Worm (Caenorhabditis elegans) whole organism, L4 larva: ENCODE data around the gene C16C8.11.

ENCODE experiments used
- F37D6.2 ChIP-seq: sonication (generic microtip); optimal IDR thresholded peaks from 2 replicates; lab custom pipeline; 2016; ENCODE audit warnings: mild to moderate bottlenecking, missing genetic modification characterization, missing compliant biosample characterization
- Y75B8A.6 ChIP-seq: fragments of 200-800 bp; sonication (Bioruptor generic); IDR thresholded peaks from 2 replicates; pipeline ENCODE4 v1.3.6; 2022; ENCODE audit warnings: missing genetic modification reagents, missing genetic modification characterization, missing compliant biosample characterization
- aha-1 ChIP-seq: fragments of 150-350 bp; peaks from one replicate; lab custom pipeline; 2014; ENCODE audit warnings: missing biosample characterization, missing genetic modification characterization
- ama-1 ChIP-seq: fragments of 150-350 bp; optimal IDR thresholded peaks from 2 replicates; lab custom pipeline; 2014; ENCODE audit warnings: inconsistent platforms, mixed read lengths
- attf-4 ChIP-seq: sonication (generic microtip); optimal IDR thresholded peaks from 3 replicates; lab custom pipeline; 2017; ENCODE audit warnings: missing biosample characterization, missing genetic modification characterization
- cey-2 ChIP-seq: sonication (generic microtip); optimal IDR thresholded peaks from 3 replicates; lab custom pipeline; 2017; ENCODE audit warnings: missing genetic modification characterization, mild to moderate bottlenecking, missing compliant biosample characterization, antibody characterized with exemption, borderline replicate concordance; ENCODE audit not compliant: insufficient read depth
- ctbp-1 ChIP-seq: fragments of 200-800 bp; sonication (Bioruptor generic); IDR thresholded peaks from 2 replicates; pipeline ENCODE4 v1.3.6; 2022; ENCODE audit warnings: missing genetic modification reagents, missing genetic modification characterization, missing compliant biosample characterization
- daf-16 ChIP-seq, 3 experiments: sonication (generic microtip); optimal IDR thresholded peaks; 2 replicates each; lab custom pipeline; 2016 to 2017; ENCODE audit warnings: missing genetic modification characterization in 3 of 3, missing genetic modification reagents in 3 of 3, mild to moderate bottlenecking in 2 of 3, missing compliant biosample characterization in 2 of 3, missing biosample characterization in 1 of 3, moderate library complexity in 1 of 3
- dmd-8 ChIP-seq: fragments of 200-800 bp; sonication (Bioruptor generic); IDR thresholded peaks from 2 replicates; pipeline ENCODE4 v1.3.6; 2022; ENCODE audit warnings: missing genetic modification characterization, missing compliant biosample characterization
- duxl-1 ChIP-seq: sonication (generic microtip); optimal IDR thresholded peaks from 2 replicates; lab custom pipeline; 2016; ENCODE audit warnings: mild to moderate bottlenecking, missing genetic modification characterization, moderate library complexity, missing compliant biosample characterization; ENCODE audit not compliant: poor library complexity
- egl-27 ChIP-seq: sonication (generic microtip); optimal IDR thresholded peaks from 3 replicates; lab custom pipeline; 2017; ENCODE audit warnings: missing biosample characterization, missing genetic modification reagents, missing genetic modification characterization
- egl-43 ChIP-seq: fragments of 200-800 bp; sonication (Bioruptor generic); IDR thresholded peaks from 2 replicates; pipeline ENCODE4 v1.3.6; 2022; ENCODE audit warnings: missing genetic modification reagents, missing genetic modification characterization, missing compliant biosample characterization
- fkh-10 ChIP-seq: fragments of 150-350 bp; optimal IDR thresholded peaks from 2 replicates; lab custom pipeline; 2014; ENCODE audit warnings: missing biosample characterization, missing genetic modification reagents, missing genetic modification characterization
- hif-1 ChIP-seq, 2 experiments: sonication (generic microtip); optimal IDR thresholded peaks; 2 replicates each; lab custom pipeline; 2016 to 2017; ENCODE audit warnings: missing compliant biosample characterization in 2 of 2, missing genetic modification characterization in 2 of 2, missing genetic modification reagents in 2 of 2, missing genotype in 2 of 2, mild to moderate bottlenecking in 1 of 2
- hlh-11 ChIP-seq: fragments of 200-800 bp; sonication (Bioruptor generic); optimal IDR thresholded peaks from 2 replicates; lab custom pipeline; 2018; ENCODE audit warnings: mild to moderate bottlenecking, missing genetic modification characterization, missing compliant biosample characterization
- hlh-30 ChIP-seq: sonication (generic microtip); optimal IDR thresholded peaks from 2 replicates; lab custom pipeline; 2017; ENCODE audit warnings: antibody characterized with exemption, mild to moderate bottlenecking, missing genetic modification characterization, missing compliant biosample characterization; ENCODE audit not compliant: insufficient read depth
- hmg-1.1 ChIP-seq: fragments of 200-800 bp; sonication (Bioruptor generic); IDR thresholded peaks from 2 replicates; pipeline ENCODE4 v1.3.6; 2022; ENCODE audit warnings: missing genetic modification reagents, missing genetic modification characterization, missing compliant biosample characterization
- lsy-2 ChIP-seq, 2 experiments: fragments of 150-350 bp in 1 of 2; sonication (generic microtip) in 1 of 2; optimal IDR thresholded peaks; 2 replicates each; lab custom pipeline; 2014 to 2017; ENCODE audit warnings: missing biosample characterization in 2 of 2, missing genetic modification characterization in 2 of 2
- madf-5 ChIP-seq, 2 experiments: fragments of 200-800 bp; sonication (Bioruptor generic); IDR thresholded peaks; 2 replicates each; pipeline ENCODE4 v1.3.6; 2022; ENCODE audit warnings: missing compliant biosample characterization in 2 of 2, missing genetic modification characterization in 2 of 2
- mdl-1 ChIP-seq, 2 experiments: fragments of 150-350 bp in 1 of 2; sonication (generic microtip) in 1 of 2; optimal IDR thresholded peaks; 2 replicates each; lab custom pipeline; 2014 to 2017; ENCODE audit warnings: missing biosample characterization in 2 of 2, missing genetic modification characterization in 2 of 2
- mep-1 ChIP-seq: fragments of 150-350 bp; sonication (generic microtip); optimal IDR thresholded peaks from 3 replicates; lab custom pipeline; 2014; ENCODE audit warnings: missing biosample characterization, missing genetic modification characterization
- mes-2 ChIP-seq: sonication (generic microtip); optimal IDR thresholded peaks from 2 replicates; lab custom pipeline; 2016; ENCODE audit warnings: missing genotype, mild to moderate bottlenecking, missing genetic modification characterization, missing compliant biosample characterization; ENCODE audit not compliant: poor library complexity, severe bottlenecking
- mxl-2 ChIP-seq: fragments of 200-800 bp; sonication (Bioruptor generic); conservative IDR thresholded peaks from 2 replicates; pipeline ENCODE4 v1.3.6; 2022; ENCODE audit warnings: missing genetic modification reagents, missing genetic modification characterization, missing compliant biosample characterization
- nhr-28 ChIP-seq: fragments of 150-350 bp; optimal IDR thresholded peaks from 2 replicates; lab custom pipeline; 2014; ENCODE audit warnings: missing biosample characterization, missing genetic modification characterization
- nhr-42 ChIP-seq: fragments of 200-800 bp; sonication (Bioruptor generic); IDR thresholded peaks from 2 replicates; pipeline ENCODE4 v1.3.6; 2022; ENCODE audit warnings: missing genetic modification characterization, missing compliant biosample characterization
- nhr-48 ChIP-seq: sonication (generic microtip); optimal IDR thresholded peaks from 2 replicates; lab custom pipeline; 2016; ENCODE audit warnings: mild to moderate bottlenecking, missing genetic modification characterization, missing compliant biosample characterization
- php-3 ChIP-seq: fragments of 200-800 bp; sonication (Bioruptor generic); IDR thresholded peaks from 2 replicates; pipeline ENCODE4 v1.3.6; 2022; ENCODE audit warnings: missing genetic modification reagents, missing genetic modification characterization, missing compliant biosample characterization
- pqm-1 ChIP-seq: sonication (generic microtip); optimal IDR thresholded peaks from 2 replicates; lab custom pipeline; 2017; ENCODE audit warnings: missing biosample characterization, missing genetic modification characterization
- rbr-2 ChIP-seq: sonication (generic microtip); optimal IDR thresholded peaks from 2 replicates; lab custom pipeline; 2016; ENCODE audit warnings: missing genotype, missing genetic modification characterization, missing compliant biosample characterization
- sdz-12 ChIP-seq: fragments of 200-800 bp; sonication (Bioruptor generic); optimal IDR thresholded peaks from 2 replicates; lab custom pipeline; 2018; ENCODE audit warnings: mild to moderate bottlenecking, missing genetic modification characterization, missing compliant biosample characterization
- set-16 ChIP-seq: fragments of 200-800 bp; sonication (Bioruptor generic); IDR thresholded peaks from 2 replicates; pipeline ENCODE4 v1.3.6; 2022; ENCODE audit warnings: missing genetic modification reagents, missing genetic modification characterization, missing compliant biosample characterization
- skn-1 ChIP-seq: fragments of 150-350 bp; optimal IDR thresholded peaks from 2 replicates; lab custom pipeline; 2014; ENCODE audit warnings: missing biosample characterization, missing genetic modification characterization
- snpc-1.2 ChIP-seq: fragments of 200-800 bp; sonication (Bioruptor generic); IDR thresholded peaks from 2 replicates; pipeline ENCODE4 v1.3.6; 2022; ENCODE audit warnings: missing genetic modification reagents, missing genetic modification characterization, missing compliant biosample characterization
- tag-97 ChIP-seq: fragments of 200-800 bp; sonication (Bioruptor generic); IDR thresholded peaks from 2 replicates; pipeline ENCODE4 v1.3.6; 2022; ENCODE audit warnings: missing genetic modification characterization, missing compliant biosample characterization
- unc-130 ChIP-seq: sonication (generic microtip); optimal IDR thresholded peaks from 2 replicates; lab custom pipeline; 2016; ENCODE audit warnings: missing genetic modification reagents, missing genetic modification characterization, missing compliant biosample characterization
- zip-11 ChIP-seq: fragments of 200-800 bp; sonication (Bioruptor generic); IDR thresholded peaks from 2 replicates; pipeline ENCODE4 v1.3.6; 2022; ENCODE audit warnings: missing genetic modification characterization, missing compliant biosample characterization

C16C8.11 gene

ce11 chrII:3422938-3423337, 30.6 kb upstream of the C16C8.11 start:
- TF ChIP-seq duxl-1 (tag; lab: Kevin White, UChicago) (peak; percentile 80), madf-5 (GFP tag; IDR thresholded peaks at IDR 0.05; lab: Robert Waterston, UW) (no peak), unc-130 (no peak), pqm-1 (tag; lab: Kevin White, UChicago) (no peak)

ce11 chrII:3425433-3425832, 28.1 kb upstream of the C16C8.11 start, which contains the start of gene nep-11:
Gene nep-11 (minus strand): TSS chrII:3425533.
- TF ChIP-seq attf-4 (tag; lab: Kevin White, UChicago) (no peak), sdz-12 (GFP tag; lab: Kevin White, UChicago) (no peak), cey-2 (tag; lab: Kevin White, UChicago) (no peak), nhr-48 (tag; lab: Kevin White, UChicago) (no peak), snpc-1.2 (no peak), dmd-8 (GFP tag; lab: Robert Waterston, UW) (no peak), ama-1 (lab: Kevin White, UChicago) (no peak)

ce11 chrII:3428158-3428704, 25.3 kb upstream of the C16C8.11 start:
- TF ChIP-seq hlh-11 (tag; lab: Kevin White, UChicago) (peak; percentile 1), nhr-42 (GFP tag; lab: Robert Waterston, UW) (no peak), mdl-1 (tag; optimal IDR thresholded peaks at IDR 0.05; lab: Kevin White, UChicago) (peak in 1 of 2 experiments; percentile 47), ctbp-1 (0 out of 2 replicates have a peak, but pooled peaks have one; percentile 33), hlh-30 (peak; percentile 69), set-16 (peak; percentile 82), aha-1 (tag; lab: Kevin White, UChicago) (peak; percentile 93), lsy-2 (tag; optimal IDR thresholded peaks at IDR 0.05; lab: Kevin White, UChicago) (peak in 1 of 2 experiments; percentile 29), php-3 (GFP tag; lab: Robert Waterston, UW) (no peak), egl-43 (GFP tag; lab: Robert Waterston, UW) (0 out of 2 replicates have a peak, but pooled peaks have one; percentile 20), zip-11 (no peak), hif-1 (tag; optimal IDR thresholded peaks at IDR 0.05; lab: Kevin White, UChicago) (peak in 1 of 2 experiments; percentile 18), hmg-1.1 (GFP tag; lab: Robert Waterston, UW) (peak; percentile 71), rbr-2 (tag; lab: Kevin White, UChicago) (peak; percentile 41), mep-1 (peak; percentile 46), egl-27 (no peak), F37D6.2 (no peak)

- TF ChIP-seq nhr-28 (tag; lab: Kevin White, UChicago) (no peak), tag-97 (GFP tag; lab: Robert Waterston, UW) (no peak), skn-1 (tag; lab: Kevin White, UChicago) (no peak), cey-2 (tag; lab: Kevin White, UChicago) (no peak), mes-2 (tag; lab: Kevin White, UChicago) (no peak), mxl-2 (GFP tag; lab: Robert Waterston, UW) (no peak), fkh-10 (GFP tag; lab: Kevin White, UChicago) (no peak), daf-16 (GFP tag; optimal IDR thresholded peaks at IDR 0.05; lab: Kevin White, UChicago) (no peak), daf-16 (tag; optimal IDR thresholded peaks at IDR 0.05; lab: Kevin White, UChicago) (no peak), nhr-42 (GFP tag; lab: Robert Waterston, UW) (no peak), F37D6.2 (no peak), Y75B8A.6 (no peak), zip-11 (no peak)
These were observed 24.1 kb upstream of the C16C8.11 start, which contains the start of gene C16C8.18 for ce11 chrII:3429400-3429799. Gene C16C8.18 (plus strand): TSS chrII:3429700.
